Fruit fly (Drosophila melanogaster): Measurements from ENCODE around the gene CG7991.

dm6 chr3L:1649363-1649762, 25.1 kb upstream of the CG7991 start:
- no peak for TF ChIP-seq Myc (optimal IDR thresholded peaks at IDR 0.05)
- TF ChIP-seq psq (optimal IDR thresholded peaks at IDR 0.05), result no peak
- no peak for TF ChIP-seq ttk (optimal IDR thresholded peaks at IDR 0.05)
- no peak for TF ChIP-seq Sin3A (optimal IDR thresholded peaks at IDR 0.05)
- TF ChIP-seq h (optimal IDR thresholded peaks at IDR 0.05), result no peak
- TF ChIP-seq insv (optimal IDR thresholded peaks at IDR 0.05), result no peak
